Worm (Caenorhabditis elegans): ENCODE data around the gene col-80.

Gene col-80

ce11 chrII:10706901-10707300 is at the start of gene col-80:
Gene col-80, plus strand, starts transcription at chrII:10707201.
- TF ChIP-seq rpc-1 (optimal IDR thresholded peaks at IDR 0.05) (no peak), rpc-1 (tag; optimal IDR thresholded peaks at IDR 0.05) (no peak), snpc-3.4 (tag; optimal IDR thresholded peaks at IDR 0.05) (no peak)

ce11 chrII:10657632-10658108 is 49.3 kb upstream of the col-80 start, which contains the start of gene lact-3:
Gene lact-3, minus strand, starts transcription at chrII:10657682.
- TF ChIP-seq ztf-3 (GFP tag; optimal IDR thresholded peaks at IDR 0.05) (no peak), ceh-100 (GFP tag; IDR thresholded peaks at IDR 0.05) (no peak; the same call in 1 of the 2 replicates), hsf-1 (GFP tag; IDR thresholded peaks at IDR 0.05) (peak; percentile 68), unc-130 (GFP tag; optimal IDR thresholded peaks at IDR 0.05) (peak; percentile 18), cebp-1 (GFP tag; IDR thresholded peaks at IDR 0.05) (no peak), cebp-1 (tag; optimal IDR thresholded peaks at IDR 0.05) (peak; percentile 38), rcor-1 (GFP tag; IDR thresholded peaks at IDR 0.05) (0 out of 2 replicates have a peak, but pooled peaks have one; percentile 13), B0336.3 (GFP tag; IDR thresholded peaks at IDR 0.05) (peak; percentile 90), Y53G8AR.9 (GFP tag; conservative IDR thresholded peaks at IDR 0.05) (peak; percentile 75), ceh-58 (GFP tag; IDR thresholded peaks at IDR 0.05) (no peak), madf-8 (GFP tag; conservative IDR thresholded peaks at IDR 0.05) (no peak; the same call in 1 of the 2 replicates), C06A6.2 (GFP tag; conservative IDR thresholded peaks at IDR 0.05) (no peak), nfyb-1 (GFP tag; IDR thresholded peaks at IDR 0.05) (peak; percentile 63; the same call in 1 of the 2 replicates), lin-40 (tag; optimal IDR thresholded peaks at IDR 0.05) (no peak), him-1 (tag; optimal IDR thresholded peaks at IDR 0.05) (peak; percentile 16), zfh-2 (GFP tag; conservative IDR thresholded peaks at IDR 0.05) (0 out of 2 replicates have a peak, but pooled peaks have one; percentile 5), athp-1 (tag; optimal IDR thresholded peaks at IDR 0.05) (peak; percentile 23), aptf-2 (GFP tag; conservative IDR thresholded peaks at IDR 0.05) (no peak), let-607 (tag; optimal IDR thresholded peaks at IDR 0.05) (no peak), mcd-1 (GFP tag; IDR thresholded peaks at IDR 0.05) (peak; percentile 43), mxl-1 (tag; optimal IDR thresholded peaks at IDR 0.05) (no peak), madf-6 (GFP tag; IDR thresholded peaks at IDR 0.05) (peak; percentile 65), snpc-1.1 (tag; optimal IDR thresholded peaks at IDR 0.05; ENCODE audit: insufficient read depth) (no peak), nfya-1 (tag; optimal IDR thresholded peaks at IDR 0.05; ENCODE audit: borderline replicate concordance, insufficient read depth) (no peak), zim-3 (tag; optimal IDR thresholded peaks at IDR 0.05) (no peak), B0261.1 (tag; optimal IDR thresholded peaks at IDR 0.05) (no peak), tlf-1 (GFP tag; optimal IDR thresholded peaks at IDR 0.05) (peak; percentile 13), attf-6 (GFP tag; IDR thresholded peaks at IDR 0.05) (0 out of 2 replicates have a peak, but pooled peaks have one; percentile 29), mes-4 (tag; optimal IDR thresholded peaks at IDR 0.05) (no peak), xnd-1 (tag; optimal IDR thresholded peaks at IDR 0.05) (peak; percentile 37), chd-7 (tag; optimal IDR thresholded peaks at IDR 0.05) (peak; percentile 35), F23B12.7 (tag; optimal IDR thresholded peaks at IDR 0.05; ENCODE audit: insufficient read depth) (no peak), ztf-28 (GFP tag; IDR thresholded peaks at IDR 0.05) (no peak), Y67H2A.10 (GFP tag; conservative IDR thresholded peaks at IDR 0.05) (no peak), F49E8.2 (tag; optimal IDR thresholded peaks at IDR 0.05; ENCODE audit: insufficient read depth) (peak; percentile 70), pbrm-1 (GFP tag; IDR thresholded peaks at IDR 0.05) (no peak), ama-1 (optimal IDR thresholded peaks at IDR 0.05) (no peak), ama-1 (GFP tag; optimal IDR thresholded peaks at IDR 0.05) (peak in 1 of 2 experiments; percentile 34), madf-3 (GFP tag; IDR thresholded peaks at IDR 0.05) (peak; percentile 80; the same call in 1 of the 2 replicates), B0019.2 (GFP tag; conservative IDR thresholded peaks at IDR 0.05) (no peak), tbp1 (GFP tag; optimal IDR thresholded peaks at IDR 0.05) (peak; percentile 35), lin-26 (GFP tag; IDR thresholded peaks at IDR 0.05) (0 out of 2 replicates have a peak, but pooled peaks have one; percentile 59), hrde-1 (tag; optimal IDR thresholded peaks at IDR 0.05; ENCODE audit: borderline replicate concordance) (peak; percentile 80)

Data from whole organism, young adult.